Worm (Caenorhabditis elegans) whole organism, late embryonic: ENCODE data around the gene F35B3.7.

Experiments used
- F13H6.1 ChIP-seq: sonication (generic microtip); optimal IDR thresholded peaks from 2 replicates; lab custom pipeline; 2016; ENCODE audit warnings: missing genetic modification characterization, missing compliant biosample characterization
- Y22D7AL.16 ChIP-seq: sonication (generic microtip); optimal IDR thresholded peaks from 2 replicates; lab custom pipeline; 2016; ENCODE audit warnings: missing genetic modification characterization, missing compliant biosample characterization
- ahr-1 ChIP-seq: sonication (generic microtip); optimal IDR thresholded peaks from 2 replicates; lab custom pipeline; 2016; ENCODE audit warnings: missing genetic modification characterization, missing compliant biosample characterization
- ama-1 ChIP-seq: fragments of 150-350 bp; optimal IDR thresholded peaks from 2 replicates; lab custom pipeline; 2014
- ceh-24 ChIP-seq: sonication (generic microtip); optimal IDR thresholded peaks from 2 replicates; lab custom pipeline; 2016; ENCODE audit warnings: mild to moderate bottlenecking, missing genetic modification characterization, missing compliant biosample characterization
- ceh-30 ChIP-seq: fragments of 150-350 bp; optimal IDR thresholded peaks from 2 replicates; lab custom pipeline; 2014; ENCODE audit warnings: missing biosample characterization, missing genetic modification characterization
- ceh-31 ChIP-seq: sonication (generic microtip); optimal IDR thresholded peaks from 2 replicates; lab custom pipeline; 2016; ENCODE audit warnings: missing genetic modification characterization, missing compliant biosample characterization
- ceh-34 ChIP-seq: sonication (generic microtip); optimal IDR thresholded peaks from 2 replicates; lab custom pipeline; 2016; ENCODE audit warnings: mild to moderate bottlenecking, missing genetic modification characterization, missing compliant biosample characterization
- ceh-45 ChIP-seq: fragments of 200-800 bp; sonication (Bioruptor generic); IDR thresholded peaks from 2 replicates; pipeline ENCODE4 v1.3.6; 2022; ENCODE audit warnings: missing genetic modification reagents, missing genetic modification characterization, missing compliant biosample characterization
- ceh-48 ChIP-seq: sonication (generic microtip); optimal IDR thresholded peaks from 2 replicates; lab custom pipeline; 2016; ENCODE audit warnings: missing genetic modification characterization, inconsistent platforms, missing compliant biosample characterization
- ceh-9 ChIP-seq: sonication (generic microtip); optimal IDR thresholded peaks from 2 replicates; lab custom pipeline; 2016; ENCODE audit warnings: mild to moderate bottlenecking, missing genetic modification characterization, inconsistent platforms, missing compliant biosample characterization
- dmd-4 ChIP-seq: sonication (generic microtip); optimal IDR thresholded peaks from 2 replicates; lab custom pipeline; 2016; ENCODE audit warnings: borderline replicate concordance, missing genetic modification characterization, missing compliant biosample characterization
- dve-1 ChIP-seq: sonication (generic microtip); optimal IDR thresholded peaks from 2 replicates; lab custom pipeline; 2017; ENCODE audit warnings: antibody characterized with exemption, mild to moderate bottlenecking, missing genetic modification characterization, missing compliant biosample characterization
- elt-2 ChIP-seq: sonication (generic microtip); optimal IDR thresholded peaks from 2 replicates; lab custom pipeline; 2016; ENCODE audit warnings: missing genetic modification reagents, missing genetic modification characterization, missing compliant biosample characterization
- elt-4 ChIP-seq: sonication (generic microtip); optimal IDR thresholded peaks from 2 replicates; lab custom pipeline; 2016; ENCODE audit warnings: missing genetic modification characterization, missing compliant biosample characterization
- ets-4 ChIP-seq: sonication (generic microtip); optimal IDR thresholded peaks from 2 replicates; lab custom pipeline; 2016; ENCODE audit warnings: missing genetic modification characterization, missing compliant biosample characterization
- fkh-10 ChIP-seq: fragments of 150-350 bp; optimal IDR thresholded peaks from 2 replicates; lab custom pipeline; 2014; ENCODE audit warnings: missing biosample characterization, missing genetic modification reagents, missing genetic modification characterization
- hlh-30 ChIP-seq: sonication (generic microtip); optimal IDR thresholded peaks from 2 replicates; lab custom pipeline; 2017; ENCODE audit warnings: antibody characterized with exemption, missing genetic modification characterization, missing compliant biosample characterization; ENCODE audit not compliant: insufficient read depth
- hlh-6 ChIP-seq: sonication (generic microtip); optimal IDR thresholded peaks from 2 replicates; lab custom pipeline; 2016; ENCODE audit warnings: missing genotype, missing genetic modification characterization, missing compliant biosample characterization
- hlh-8 ChIP-seq: sonication (generic microtip); optimal IDR thresholded peaks from 2 replicates; lab custom pipeline; 2016; ENCODE audit warnings: missing genotype, missing genetic modification characterization, missing compliant biosample characterization
- lim-6 ChIP-seq: sonication (generic microtip); optimal IDR thresholded peaks from 2 replicates; lab custom pipeline; 2016; ENCODE audit warnings: missing genetic modification characterization, missing compliant biosample characterization
- madf-2 ChIP-seq: sonication (generic microtip); optimal IDR thresholded peaks from 2 replicates; lab custom pipeline; 2017; ENCODE audit warnings: missing genetic modification characterization, missing compliant biosample characterization
- nfya-1 ChIP-seq: sonication (generic microtip); optimal IDR thresholded peaks from 2 replicates; lab custom pipeline; 2017; ENCODE audit warnings: missing genetic modification characterization, mild to moderate bottlenecking, missing compliant biosample characterization, antibody characterized with exemption, moderate library complexity
- nhr-11 ChIP-seq: fragments of 150-350 bp; optimal IDR thresholded peaks from 2 replicates; lab custom pipeline; 2014; ENCODE audit warnings: missing biosample characterization, missing genetic modification characterization
- nhr-232 ChIP-seq: sonication (generic microtip); optimal IDR thresholded peaks from 2 replicates; lab custom pipeline; 2016; ENCODE audit warnings: missing genetic modification characterization, missing compliant biosample characterization
- odd-2 ChIP-seq: sonication (generic microtip); optimal IDR thresholded peaks from 2 replicates; lab custom pipeline; 2017; ENCODE audit warnings: antibody characterized with exemption, mild to moderate bottlenecking, missing genetic modification characterization, missing compliant biosample characterization
- pag-3 ChIP-seq: sonication (generic microtip); optimal IDR thresholded peaks from 2 replicates; lab custom pipeline; 2016; ENCODE audit warnings: missing compliant biosample characterization, missing genetic modification characterization, borderline replicate concordance
- pat-9 ChIP-seq: fragments of 200-800 bp; sonication (Bioruptor generic); optimal IDR thresholded peaks from 2 replicates; lab custom pipeline; 2018; ENCODE audit warnings: mild to moderate bottlenecking, missing genetic modification characterization, moderate library complexity, missing compliant biosample characterization
- pax-1 ChIP-seq: fragments of 150-350 bp; optimal IDR thresholded peaks from 2 replicates; lab custom pipeline; 2014; ENCODE audit warnings: missing biosample characterization, missing genetic modification characterization
- pha-2 ChIP-seq: sonication (generic microtip); optimal IDR thresholded peaks from 2 replicates; lab custom pipeline; 2017; ENCODE audit warnings: mild to moderate bottlenecking, missing genetic modification characterization, missing compliant biosample characterization
- pha-4 ChIP-seq: fragments of 150-350 bp; optimal IDR thresholded peaks from 2 replicates; lab custom pipeline; 2018; ENCODE audit warnings: missing biosample characterization, missing genetic modification reagents, missing genetic modification characterization
- pqm-1 ChIP-seq: sonication (generic microtip); optimal IDR thresholded peaks from 2 replicates; lab custom pipeline; 2016; ENCODE audit warnings: missing genetic modification characterization, missing compliant biosample characterization
- pros-1 ChIP-seq: fragments of 150-350 bp; optimal IDR thresholded peaks from 2 replicates; lab custom pipeline; 2014; ENCODE audit warnings: missing biosample characterization, missing genetic modification reagents, missing genetic modification characterization
- rnt-1 ChIP-seq: sonication (generic microtip); optimal IDR thresholded peaks from 2 replicates; lab custom pipeline; 2016; ENCODE audit warnings: missing genetic modification characterization, missing compliant biosample characterization
- sdc-2 ChIP-seq: sonication (generic microtip); optimal IDR thresholded peaks from 2 replicates; lab custom pipeline; 2016; ENCODE audit warnings: missing genotype, missing genetic modification characterization, missing compliant biosample characterization
- sox-2 ChIP-seq: fragments of 200-800 bp; sonication (Bioruptor generic); IDR thresholded peaks from 2 replicates; pipeline ENCODE4 v1.3.6; 2022; ENCODE audit warnings: missing genetic modification reagents, missing genetic modification characterization, missing compliant biosample characterization
- sox-4 ChIP-seq: sonication (generic microtip); optimal IDR thresholded peaks from 2 replicates; lab custom pipeline; 2017; ENCODE audit warnings: mild to moderate bottlenecking, missing genetic modification characterization, inconsistent platforms, missing compliant biosample characterization
- syd-9 ChIP-seq: sonication (generic microtip); optimal IDR thresholded peaks from 2 replicates; lab custom pipeline; 2016; ENCODE audit warnings: mild to moderate bottlenecking, missing genetic modification characterization, moderate library complexity, missing compliant biosample characterization
- tbx-7 ChIP-seq: sonication (generic microtip); optimal IDR thresholded peaks from 2 replicates; lab custom pipeline; 2016; ENCODE audit warnings: missing genotype, missing genetic modification characterization, missing compliant biosample characterization
- ttx-3 ChIP-seq: sonication (generic microtip); optimal IDR thresholded peaks from 2 replicates; lab custom pipeline; 2016; ENCODE audit warnings: missing genetic modification reagents, missing genetic modification characterization, missing compliant biosample characterization
- unc-55 ChIP-seq: sonication (generic microtip); optimal IDR thresholded peaks from 2 replicates; lab custom pipeline; 2017; ENCODE audit warnings: missing biosample characterization, missing genetic modification reagents, missing genetic modification characterization
- ztf-16 ChIP-seq: sonication (generic microtip); optimal IDR thresholded peaks from 2 replicates; lab custom pipeline; 2017; ENCODE audit warnings: missing genetic modification characterization, missing compliant biosample characterization

F35B3.7 gene

ce11 chrX:16998981-16999380 lies 43.9 kb downstream of the F35B3.7 start:
- TF ChIP-seq ceh-31 (tag; lab: Kevin White, UChicago) (no peak), hlh-8 (tag; lab: Kevin White, UChicago) (no peak), hlh-30 (tag; lab: Kevin White, UChicago) (no peak), pqm-1 (tag; lab: Kevin White, UChicago) (no peak), pha-4 (tag; lab: Kevin White, UChicago) (no peak), ama-1 (lab: Kevin White, UChicago) (no peak), nhr-232 (tag; lab: Kevin White, UChicago) (no peak), ztf-16 (no peak), nhr-11 (tag; lab: Kevin White, UChicago) (no peak)

DNA sequence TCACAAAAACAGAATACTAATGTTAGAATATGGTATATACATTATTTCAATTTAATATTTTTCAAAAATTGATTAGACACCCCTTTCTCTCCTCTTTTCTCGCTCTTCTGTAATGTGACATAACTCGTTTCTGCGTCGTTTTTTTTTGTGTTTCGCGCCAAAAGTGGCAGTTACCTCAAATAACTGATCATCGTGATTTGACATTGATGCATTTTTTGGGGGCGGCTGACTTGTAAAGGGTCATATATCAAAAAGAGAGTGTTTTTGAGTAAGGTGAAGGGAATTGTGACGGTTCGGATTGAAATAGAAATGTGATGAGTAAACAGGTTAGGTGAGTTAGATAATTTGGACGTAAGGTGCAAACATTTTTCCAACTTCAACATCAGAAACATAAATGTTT lies 44.9 kb downstream of the F35B3.7 start:
- TF ChIP-seq nfya-1 (tag; lab: Kevin White, UChicago) = no peak
- TF ChIP-seq syd-9 (tag; lab: Kevin White, UChicago) = no peak
- TF ChIP-seq lim-6 (tag; lab: Kevin White, UChicago) = no peak
- no peak for TF ChIP-seq ceh-48 (tag; lab: Kevin White, UChicago)
- TF ChIP-seq pha-4 (tag; lab: Kevin White, UChicago) = no peak
- TF ChIP-seq hlh-8 (tag; lab: Kevin White, UChicago) = no peak
- TF ChIP-seq nhr-11 (tag; lab: Kevin White, UChicago) = no peak
- no peak for TF ChIP-seq odd-2 (tag; lab: Kevin White, UChicago)
- no peak for TF ChIP-seq ceh-34 (tag; lab: Kevin White, UChicago)
- TF ChIP-seq pat-9 (tag; lab: Kevin White, UChicago) = no peak
- TF ChIP-seq F13H6.1 (tag; lab: Kevin White, UChicago) = no peak
- TF ChIP-seq sdc-2 (tag; lab: Kevin White, UChicago) = no peak
- TF ChIP-seq, all 69 proteins: peak for 0

- TF ChIP-seq ahr-1 (no peak), tbx-7 (no peak), Y22D7AL.16 (tag; lab: Kevin White, UChicago) (no peak), ceh-31 (tag; lab: Kevin White, UChicago) (no peak), pha-4 (tag; lab: Kevin White, UChicago) (no peak), dve-1 (tag; lab: Kevin White, UChicago) (no peak), hlh-30 (tag; lab: Kevin White, UChicago) (no peak), pax-1 (tag; lab: Kevin White, UChicago) (no peak), madf-2 (tag; lab: Kevin White, UChicago) (no peak), ceh-30 (tag; lab: Kevin White, UChicago) (no peak), ceh-24 (no peak), hlh-6 (tag; lab: Kevin White, UChicago) (no peak), sox-2 (GFP tag; lab: Robert Waterston, UW) (no peak), unc-55 (GFP tag; lab: Kevin White, UChicago) (no peak), sox-4 (no peak), elt-4 (no peak)
Observed at ce11 chrX:16995886-16996283, 47.0 kb downstream of the F35B3.7 start.

DNA sequence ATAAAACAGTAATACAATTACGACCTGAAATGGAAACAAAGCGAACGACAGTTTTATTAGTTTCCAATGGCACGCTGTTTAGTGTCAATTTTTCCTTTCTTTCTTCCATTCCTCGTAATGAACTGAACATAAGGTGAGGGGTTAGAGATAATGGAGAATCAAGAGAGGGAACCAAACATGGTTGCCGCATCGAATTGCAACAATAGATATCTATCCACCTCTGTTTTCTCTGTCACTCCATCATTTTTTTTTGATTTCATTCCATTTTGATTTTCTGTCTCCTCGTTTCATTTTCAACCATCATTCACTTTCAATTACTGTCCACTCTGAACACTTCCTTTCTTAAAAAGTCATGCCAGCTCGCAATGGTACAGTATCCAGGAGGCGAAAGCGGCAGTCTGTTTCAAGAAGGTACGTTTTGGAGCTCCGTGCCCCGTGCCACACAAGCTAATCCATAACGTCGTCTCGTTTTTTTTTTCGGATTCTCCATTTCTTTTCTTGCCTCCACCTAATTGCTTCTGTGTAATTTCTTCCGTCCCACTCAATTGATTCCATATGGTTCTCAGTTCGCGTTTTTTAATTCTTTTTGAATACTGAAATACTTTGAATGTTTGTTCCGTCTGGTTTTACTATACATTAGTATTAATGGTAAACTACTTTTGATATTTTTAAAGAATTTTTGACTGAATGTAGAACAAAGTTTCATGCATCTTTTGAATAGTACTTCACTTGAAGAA lies 47.6 kb downstream of the F35B3.7 start:
- TF ChIP-seq lim-6 (tag; lab: Kevin White, UChicago) (no peak), ceh-9 (tag; lab: Kevin White, UChicago) (no peak), ttx-3 (tag; lab: Kevin White, UChicago) (no peak), pat-9 (tag; lab: Kevin White, UChicago) (no peak), fkh-10 (no peak), rnt-1 (no peak), elt-2 (tag; lab: Kevin White, UChicago) (no peak), pax-1 (tag; lab: Kevin White, UChicago) (no peak), ets-4 (tag; lab: Kevin White, UChicago) (no peak), Y22D7AL.16 (tag; lab: Kevin White, UChicago) (no peak), pha-2 (no peak), pha-4 (tag; lab: Kevin White, UChicago) (no peak), hlh-8 (tag; lab: Kevin White, UChicago) (no peak), ceh-45 (GFP tag; lab: Robert Waterston, UW) (no peak), dmd-4 (tag; lab: Kevin White, UChicago) (no peak), pag-3 (no peak), pros-1 (tag; lab: Kevin White, UChicago) (no peak)
